Fruit fly (Drosophila melanogaster) whole organism, embryonic: ENCODE data around the gene sra.

Experiments used
- Atf3 ChIP-seq: fragments of 200-800 bp; sonication (Bioruptor generic); optimal IDR thresholded peaks from 3 replicates; lab custom pipeline; 2016; ENCODE audit warnings: missing biosample characterization, missing genetic modification characterization
- BEAF-32 ChIP-seq: fragments of 200-800 bp; sonication (Bioruptor generic); optimal IDR thresholded peaks from 3 replicates; lab custom pipeline; 2017; ENCODE audit warnings: missing biosample characterization, missing genetic modification characterization, mild to moderate bottlenecking, moderate library complexity, missing genetic modification reagents
- Bteb2 ChIP-seq: fragments of 200-800 bp; sonication (Bioruptor generic); optimal IDR thresholded peaks from 2 replicates; lab custom pipeline; 2016; ENCODE audit warnings: missing biosample characterization, missing genetic modification characterization
- CG12155 ChIP-seq: fragments of 200-800 bp; sonication (Bioruptor generic); optimal IDR thresholded peaks from 3 replicates; lab custom pipeline; 2016; ENCODE audit warnings: missing biosample characterization, missing genetic modification characterization
- CG1233 ChIP-seq: fragments of 200-800 bp; sonication (Bioruptor generic); optimal IDR thresholded peaks from 4 replicates; lab custom pipeline; 2018; ENCODE audit warnings: missing biosample characterization, mild to moderate bottlenecking, missing genetic modification characterization
- CG12391 ChIP-seq: fragments of 200-800 bp; sonication (Bioruptor generic); optimal IDR thresholded peaks from 3 replicates; lab custom pipeline; 2018; ENCODE audit warnings: missing biosample characterization, mild to moderate bottlenecking, missing genetic modification characterization, moderate library complexity
- CG13894 ChIP-seq: fragments of 200-800 bp; sonication (Bioruptor generic); optimal IDR thresholded peaks from 3 replicates; lab custom pipeline; 2018; ENCODE audit warnings: missing biosample characterization, mild to moderate bottlenecking, missing genetic modification characterization, moderate library complexity
- CG14710 ChIP-seq: fragments of 200-800 bp; sonication (Bioruptor generic); optimal IDR thresholded peaks from 3 replicates; lab custom pipeline; 2019; ENCODE audit warnings: missing biosample characterization, mild to moderate bottlenecking, missing genetic modification characterization, moderate library complexity
- CG15514 ChIP-seq: fragments of 200-800 bp; sonication (Bioruptor generic); optimal IDR thresholded peaks from 3 replicates; lab custom pipeline; 2017; ENCODE audit warnings: missing biosample characterization, missing genetic modification characterization, mild to moderate bottlenecking, moderate library complexity, missing genetic modification reagents
- CG17359 ChIP-seq: fragments of 200-800 bp; sonication (Bioruptor generic); optimal IDR thresholded peaks from 3 replicates; lab custom pipeline; 2018; ENCODE audit warnings: missing biosample characterization, mild to moderate bottlenecking, missing genetic modification characterization, moderate library complexity
- CG17361 ChIP-seq: fragments of 200-800 bp; sonication (Bioruptor generic); IDR thresholded peaks from 3 replicates; pipeline ENCODE4 v1.3.6; 2022; ENCODE audit warnings: missing biosample characterization, missing genetic modification characterization
- CG2129 ChIP-seq: fragments of 200-800 bp; sonication (Bioruptor generic); IDR thresholded peaks from 2 replicates; pipeline ENCODE4 v1.3.6; 2022; ENCODE audit warnings: missing biosample characterization, missing genetic modification characterization; ENCODE audit not compliant: partially characterized antibody
- CG2202 ChIP-seq: fragments of 200-800 bp; sonication (Bioruptor generic); optimal IDR thresholded peaks from 2 replicates; lab custom pipeline; 2018; ENCODE audit warnings: missing biosample characterization, mild to moderate bottlenecking, missing genetic modification characterization
- CG31365 ChIP-seq: fragments of 200-800 bp; sonication (Bioruptor generic); optimal IDR thresholded peaks from 2 replicates; lab custom pipeline; 2018; ENCODE audit warnings: missing biosample characterization, mild to moderate bottlenecking, missing genetic modification characterization
- CG5953 ChIP-seq: fragments of 200-800 bp; sonication (Bioruptor generic); IDR thresholded peaks from 2 replicates; pipeline ENCODE4 v1.3.6; 2022; ENCODE audit warnings: missing biosample characterization, missing genetic modification characterization
- CG6854 ChIP-seq: fragments of 200-800 bp; sonication (Bioruptor generic); optimal IDR thresholded peaks from 3 replicates; lab custom pipeline; 2017; ENCODE audit warnings: missing biosample characterization, mild to moderate bottlenecking, missing genetic modification characterization
- CG7745 ChIP-seq: fragments of 200-800 bp; sonication (Bioruptor generic); optimal IDR thresholded peaks from 2 replicates; lab custom pipeline; 2018; ENCODE audit warnings: missing biosample characterization, mild to moderate bottlenecking, missing genetic modification characterization, moderate library complexity
- CG7963 ChIP-seq: fragments of 200-800 bp; sonication (Bioruptor generic); IDR thresholded peaks from 3 replicates; pipeline ENCODE4 v1.3.6; 2022; ENCODE audit warnings: missing biosample characterization, missing genetic modification characterization; ENCODE audit not compliant: partially characterized antibody
- CG8359 ChIP-seq: fragments of 200-800 bp; sonication (Bioruptor generic); optimal IDR thresholded peaks from 2 replicates; lab custom pipeline; 2017; ENCODE audit warnings: missing biosample characterization, mild to moderate bottlenecking, missing genetic modification characterization, borderline replicate concordance
- CG8765 ChIP-seq: fragments of 200-800 bp; sonication (Bioruptor generic); IDR thresholded peaks from 2 replicates; pipeline ENCODE4 v1.3.6; 2022; ENCODE audit warnings: missing biosample characterization, missing genetic modification characterization
- CkIIα-i1 ChIP-seq: fragments of 200-800 bp; sonication (Bioruptor generic); IDR thresholded peaks from 2 replicates; pipeline ENCODE4 v1.3.6; 2022; ENCODE audit warnings: missing biosample characterization, missing genetic modification characterization
- Fer1 ChIP-seq: fragments of 200-800 bp; sonication (Bioruptor generic); optimal IDR thresholded peaks from 2 replicates; lab custom pipeline; 2017; ENCODE audit warnings: missing biosample characterization, mild to moderate bottlenecking, missing genetic modification characterization
- Gsc ChIP-seq: fragments of 200-800 bp; sonication (Bioruptor generic); IDR thresholded peaks from 2 replicates; pipeline ENCODE4 v1.3.6; 2022; ENCODE audit warnings: missing biosample characterization, missing genetic modification characterization
- HmgD ChIP-seq: fragments of 200-800 bp; sonication (Bioruptor generic); optimal IDR thresholded peaks from 3 replicates; lab custom pipeline; 2016; ENCODE audit warnings: missing biosample characterization, missing genetic modification characterization
- Hr51 ChIP-seq, 2 experiments: fragments of 200-800 bp; sonication (Bioruptor generic); optimal IDR thresholded peaks; 2 replicates in 1 of 2; 3 replicates in 1 of 2; lab custom pipeline; 2016 to 2018; ENCODE audit warnings: missing biosample characterization in 2 of 2, missing genetic modification characterization in 2 of 2, mild to moderate bottlenecking in 1 of 2, moderate library complexity in 1 of 2
- Jarid2 ChIP-seq: fragments of 200-800 bp; sonication (Bioruptor generic); optimal IDR thresholded peaks from 3 replicates; lab custom pipeline; 2017; ENCODE audit warnings: mild to moderate bottlenecking, missing biosample characterization, missing genetic modification reagents, missing genetic modification characterization
- NfI ChIP-seq: fragments of 200-800 bp; sonication (Bioruptor generic); optimal IDR thresholded peaks from 3 replicates; lab custom pipeline; 2018; ENCODE audit warnings: missing biosample characterization, mild to moderate bottlenecking, missing genetic modification characterization, moderate library complexity
- Oaz ChIP-seq: fragments of 200-800 bp; sonication (Bioruptor generic); IDR thresholded peaks from 2 replicates; pipeline ENCODE4 v1.3.6; 2022; ENCODE audit warnings: missing biosample characterization, missing genetic modification characterization
- Optix ChIP-seq: fragments of 200-800 bp; sonication (Bioruptor generic); IDR thresholded peaks from 3 replicates; pipeline ENCODE4 v1.3.6; 2022; ENCODE audit warnings: missing biosample characterization, missing genetic modification characterization
- Poxn ChIP-seq: fragments of 200-800 bp; sonication (Bioruptor generic); IDR thresholded peaks from 2 replicates; pipeline ENCODE4 v1.3.6; 2022; ENCODE audit warnings: missing biosample characterization, missing genetic modification characterization
- Ssrp ChIP-seq: fragments of 200-800 bp; sonication (Bioruptor generic); optimal IDR thresholded peaks from 2 replicates; lab custom pipeline; 2018; ENCODE audit warnings: missing biosample characterization, mild to moderate bottlenecking, missing genetic modification characterization, moderate library complexity
- amos ChIP-seq: fragments of 200-800 bp; sonication (Bioruptor generic); IDR thresholded peaks from 2 replicates; pipeline ENCODE4 v1.3.6; 2022; ENCODE audit warnings: missing biosample characterization, missing genetic modification characterization; ENCODE audit not compliant: partially characterized antibody
- ash1 ChIP-seq: fragments of 200-800 bp; sonication (Bioruptor generic); optimal IDR thresholded peaks from 2 replicates; lab custom pipeline; 2018; ENCODE audit warnings: missing biosample characterization, mild to moderate bottlenecking, missing genetic modification characterization
- disco-r ChIP-seq: fragments of 200-800 bp; sonication (Bioruptor generic); optimal IDR thresholded peaks from 2 replicates; lab custom pipeline; 2016; ENCODE audit warnings: missing biosample characterization, missing genetic modification characterization
- dmrt11E ChIP-seq: fragments of 200-800 bp; sonication (Bioruptor generic); optimal IDR thresholded peaks from 3 replicates; lab custom pipeline; 2018; ENCODE audit warnings: missing biosample characterization, mild to moderate bottlenecking, missing genetic modification characterization, moderate library complexity
- dpn ChIP-seq, 2 experiments: fragments of 200-800 bp; sonication (Bioruptor generic); optimal IDR thresholded peaks; 3 replicates each; lab custom pipeline; 2016; ENCODE audit warnings: missing biosample characterization in 2 of 2, missing genetic modification characterization in 2 of 2
- fd102C ChIP-seq: fragments of 200-800 bp; sonication (Bioruptor generic); optimal IDR thresholded peaks from 2 replicates; lab custom pipeline; 2018; ENCODE audit warnings: missing biosample characterization, mild to moderate bottlenecking, missing genetic modification characterization, moderate library complexity
- jumu ChIP-seq: fragments of 200-800 bp; sonication (Bioruptor generic); optimal IDR thresholded peaks from 3 replicates; lab custom pipeline; 2016; ENCODE audit warnings: missing biosample characterization, missing genetic modification characterization
- onecut ChIP-seq: fragments of 200-800 bp; sonication (Bioruptor generic); IDR thresholded peaks from 2 replicates; pipeline ENCODE4 v1.3.6; 2022; ENCODE audit warnings: missing biosample characterization, missing genetic modification characterization
- org-1 ChIP-seq: fragments of 200-800 bp; sonication (Bioruptor generic); optimal IDR thresholded peaks from 2 replicates; lab custom pipeline; 2017; ENCODE audit warnings: missing biosample characterization, missing genetic modification characterization
- p53 ChIP-seq: fragments of 200-800 bp; sonication (Bioruptor generic); optimal IDR thresholded peaks from 2 replicates; lab custom pipeline; 2016; ENCODE audit warnings: missing biosample characterization, missing genetic modification characterization
- pho ChIP-seq: fragments of 200-800 bp; sonication (Bioruptor generic); optimal IDR thresholded peaks from 2 replicates; lab custom pipeline; 2016; ENCODE audit warnings: missing biosample characterization, missing genetic modification characterization
- salm ChIP-seq: fragments of 200-800 bp; sonication (Bioruptor generic); optimal IDR thresholded peaks from 2 replicates; lab custom pipeline; 2018; ENCODE audit warnings: missing biosample characterization, mild to moderate bottlenecking, missing genetic modification characterization
- sens-2 ChIP-seq: fragments of 200-800 bp; sonication (Bioruptor generic); IDR thresholded peaks from 2 replicates; pipeline ENCODE4 v1.3.6; 2022; ENCODE audit warnings: missing biosample characterization, missing genetic modification characterization
- sima ChIP-seq: fragments of 200-800 bp; sonication (Bioruptor generic); optimal IDR thresholded peaks from 2 replicates; lab custom pipeline; 2016; ENCODE audit warnings: missing biosample characterization, missing genetic modification characterization
- sna ChIP-seq: fragments of 200-800 bp; sonication (Bioruptor generic); IDR thresholded peaks from 2 replicates; pipeline ENCODE4 v1.3.6; 2022; ENCODE audit warnings: missing biosample characterization, missing genetic modification characterization; ENCODE audit not compliant: partially characterized antibody
- sqz ChIP-seq: fragments of 200-800 bp; sonication (Bioruptor generic); optimal IDR thresholded peaks from 3 replicates; lab custom pipeline; 2018; ENCODE audit warnings: missing biosample characterization, mild to moderate bottlenecking, missing genetic modification characterization
- tap ChIP-seq: fragments of 200-800 bp; optimal IDR thresholded peaks from 3 replicates; lab custom pipeline; 2019; ENCODE audit warnings: missing biosample characterization, mild to moderate bottlenecking, missing genetic modification characterization, moderate library complexity
- vvl ChIP-seq: fragments of 200-800 bp; sonication (Bioruptor generic); IDR thresholded peaks from 2 replicates; pipeline ENCODE4 v1.3.6; 2022; ENCODE audit warnings: missing biosample characterization, missing genetic modification characterization
- z ChIP-seq: fragments of 200-800 bp; sonication (Bioruptor generic); IDR thresholded peaks from 3 replicates; pipeline ENCODE4 v1.3.6; 2022; ENCODE audit warnings: missing biosample characterization, missing genetic modification characterization

Gene sra

DNA sequence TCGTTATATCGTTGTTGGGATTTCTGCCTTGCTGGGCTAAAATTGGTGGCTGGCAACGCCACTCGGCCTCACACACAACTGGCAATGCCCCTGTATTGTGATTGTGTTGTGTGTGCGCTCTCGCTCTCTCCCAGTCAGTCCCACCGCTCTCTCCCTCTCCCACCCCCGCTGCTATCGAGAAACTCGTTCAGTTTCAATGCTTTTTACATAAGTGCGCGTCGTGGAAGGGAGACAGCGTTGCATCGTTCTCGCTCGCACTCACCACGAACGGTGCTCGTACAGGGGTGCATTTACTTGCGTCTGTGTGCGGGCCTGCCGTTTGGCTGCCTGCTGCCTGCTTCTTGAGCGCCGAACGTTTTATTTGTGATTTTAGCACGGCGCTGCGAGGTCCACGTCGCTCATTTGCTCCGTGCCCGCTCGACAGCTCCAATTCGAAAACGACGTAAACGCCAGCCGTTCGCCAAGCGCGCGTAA, 55.7 kb downstream of the sra start (continued):
- TF ChIP-seq sna, result no peak
- TF ChIP-seq pho (GFP tag; lab: Kevin White, UChicago), result no peak
- TF ChIP-seq CG5953, result no peak
- peak; percentile 65 for TF ChIP-seq CG15514 (GFP tag; lab: Kevin White, UChicago)
- peak; percentile 90 for TF ChIP-seq HmgD (GFP tag; lab: Kevin White, UChicago)
- TF ChIP-seq BEAF-32 (GFP tag; lab: Kevin White, UChicago), result no peak
- TF ChIP-seq CG13894, result peak; percentile 89
- TF ChIP-seq org-1 (GFP tag; lab: Kevin White, UChicago), result peak; percentile 21
- TF ChIP-seq Oaz (GFP tag; lab: Robert Waterston, UW), result no peak
- no peak for TF ChIP-seq CG8765
- TF ChIP-seq CkIIα-i1 (GFP tag; lab: Robert Waterston, UW), result no peak
- TF ChIP-seq CG6854 (GFP tag; lab: Kevin White, UChicago), result peak; percentile 30
- peak; percentile 65 for TF ChIP-seq CG31365 (tag; lab: Kevin White, UChicago)
- TF ChIP-seq dpn (GFP tag; optimal IDR thresholded peaks at IDR 0.05; lab: Kevin White, UChicago), result peak in 1 of 2 experiments; percentile 19
- TF ChIP-seq Optix (GFP tag; lab: Robert Waterston, UW), result no peak
- peak; percentile 14 for TF ChIP-seq jumu (GFP tag; lab: Kevin White, UChicago)
- TF ChIP-seq amos (GFP tag; lab: Robert Waterston, UW), result no peak
- no peak for TF ChIP-seq CG2202 (tag; lab: Kevin White, UChicago)
- peak; percentile 4 for TF ChIP-seq CG8359 (GFP tag; lab: Kevin White, UChicago)
- TF ChIP-seq CG14710 (tag; lab: Kevin White, UChicago), result no peak
- TF ChIP-seq CG17359 (tag; lab: Kevin White, UChicago), result peak; percentile 32
- TF ChIP-seq Fer1 (GFP tag; lab: Kevin White, UChicago), result peak; percentile 81
- no peak for TF ChIP-seq sima (GFP tag; lab: Kevin White, UChicago)
- peak; percentile 50 for TF ChIP-seq CG12155 (GFP tag; lab: Kevin White, UChicago)
- no peak for TF ChIP-seq dmrt11E
- peak; percentile 56 for TF ChIP-seq tap (tag; lab: Kevin White, UChicago)
- TF ChIP-seq Poxn (GFP tag; lab: Robert Waterston, UW), result no peak
- peak; percentile 2 for TF ChIP-seq fd102C (GFP tag; lab: Kevin White, UChicago)
- peak; percentile 41; the same call in 1 of the 2 replicates for TF ChIP-seq onecut (GFP tag; lab: Robert Waterston, UW)
- peak; percentile 5 for TF ChIP-seq salm (tag; lab: Kevin White, UChicago)
- no peak for TF ChIP-seq CG7963 (GFP tag; lab: Robert Waterston, UW)
- no peak for TF ChIP-seq CG17361
- no peak for TF ChIP-seq vvl (GFP tag; lab: Robert Waterston, UW)
- no peak for TF ChIP-seq CG2129 (GFP tag; lab: Robert Waterston, UW)
- TF ChIP-seq Hr51 (GFP tag; optimal IDR thresholded peaks at IDR 0.05; lab: Kevin White, UChicago), result peak; percentile 48 to 60
- peak; percentile 92 for TF ChIP-seq Jarid2 (GFP tag; lab: Kevin White, UChicago)
- TF ChIP-seq sens-2, result no peak
- TF ChIP-seq Ssrp (tag; lab: Kevin White, UChicago), result no peak
- no peak for TF ChIP-seq CG1233 (GFP tag; lab: Kevin White, UChicago)
- TF ChIP-seq NfI, result no peak
- no peak for TF ChIP-seq p53 (GFP tag; lab: Kevin White, UChicago)
- no peak for TF ChIP-seq CG12391 (tag; lab: Kevin White, UChicago)
- no peak for TF ChIP-seq disco-r
- peak; percentile 88 for TF ChIP-seq ash1 (GFP tag; lab: Kevin White, UChicago)
- TF ChIP-seq Bteb2 (GFP tag; lab: Kevin White, UChicago), result no peak
- TF ChIP-seq z (GFP tag; lab: Robert Waterston, UW), result no peak
- no peak for TF ChIP-seq Gsc
- no peak for TF ChIP-seq Atf3 (GFP tag; lab: Kevin White, UChicago)
- TF ChIP-seq CG7745 (tag; lab: Kevin White, UChicago), result peak; percentile 53
- peak; percentile 75 for TF ChIP-seq sqz (GFP tag; lab: Kevin White, UChicago)
